Worm (Caenorhabditis elegans) whole organism, late embryonic: ENCODE data around the gene sax-2.

ENCODE experiments used
- ceh-48 ChIP-seq: sonication (generic microtip); optimal IDR thresholded peaks from 2 replicates; lab custom pipeline; 2016; ENCODE audit warnings: missing genetic modification characterization, inconsistent platforms, missing compliant biosample characterization
- nhr-11 ChIP-seq: fragments of 150-350 bp; optimal IDR thresholded peaks from 2 replicates; lab custom pipeline; 2014; ENCODE audit warnings: missing biosample characterization, missing genetic modification characterization

ce11 chrIII:5146749-5147148, 37.2 kb downstream of the sax-2 start:
- TF ChIP-seq ceh-48 (tag; lab: Kevin White, UChicago) (no peak), nhr-11 (tag; lab: Kevin White, UChicago) (no peak)
